Worm (Caenorhabditis elegans) whole organism, mixed stage, embryonic: ENCODE measurements around the gene F09C8.1.

Source experiments
- M03D4.4 ChIP-seq: sonication (generic microtip); optimal IDR thresholded peaks from 2 replicates; lab custom pipeline; 2017; ENCODE audit warnings: mild to moderate bottlenecking, missing genetic modification characterization, missing compliant biosample characterization
- lin-13 ChIP-seq: fragments of 150-350 bp; optimal IDR thresholded peaks from 2 replicates; lab custom pipeline; 2014; ENCODE audit warnings: missing biosample characterization, missing genetic modification characterization
- mep-1 ChIP-seq: fragments of 150-350 bp; optimal IDR thresholded peaks from 2 replicates; lab custom pipeline; 2017; ENCODE audit warnings: missing biosample characterization, missing genetic modification reagents, missing genetic modification characterization, inconsistent platforms
- nhr-237 ChIP-seq: fragments of 150-350 bp; optimal IDR thresholded peaks from 2 replicates; lab custom pipeline; 2014; ENCODE audit warnings: missing biosample characterization, missing genetic modification characterization
- nhr-76 ChIP-seq: sonication (generic microtip); optimal IDR thresholded peaks from 2 replicates; lab custom pipeline; 2017; ENCODE audit warnings: missing biosample characterization, missing genetic modification characterization

- no peak for TF ChIP-seq M03D4.4 (tag; lab: Kevin White, UChicago)
- no peak for TF ChIP-seq mep-1 (tag; lab: Kevin White, UChicago)
- TF ChIP-seq lin-13 (tag; lab: Kevin White, UChicago): no peak
- no peak for TF ChIP-seq nhr-76 (tag; lab: Kevin White, UChicago)
- no peak for TF ChIP-seq nhr-237
Observed at ce11 chrX:16145244-16145643, 18.1 kb downstream of the F09C8.1 start.
